Worm (Caenorhabditis elegans) whole organism, young adult: ENCODE measurements around the gene F22B5.6.
A peak's percentile ranks its signal among the peaks of the same experiment; 100 is the strongest.

Source experiments
- B0336.3 ChIP-seq: fragments of 200-800 bp; sonication (Bioruptor generic); IDR thresholded peaks from 2 replicates; pipeline ENCODE4 v1.3.6; 2022; ENCODE audit warnings: missing genetic modification characterization, missing compliant biosample characterization
- C06A6.2 ChIP-seq: fragments of 200-800 bp; sonication (Bioruptor generic); conservative IDR thresholded peaks from 2 replicates; pipeline ENCODE4 v1.3.6; 2022; ENCODE audit warnings: missing genetic modification characterization, missing compliant biosample characterization
- C17E4.6 ChIP-seq: fragments of 200-800 bp; sonication (Bioruptor generic); IDR thresholded peaks from 2 replicates; pipeline ENCODE4 v1.3.6; 2022; ENCODE audit warnings: missing genetic modification reagents, missing genetic modification characterization, missing compliant biosample characterization
- F23B12.7 ChIP-seq: sonication (generic microtip); optimal IDR thresholded peaks from 2 replicates; lab custom pipeline; 2017; ENCODE audit warnings: missing genetic modification characterization, mild to moderate bottlenecking, missing compliant biosample characterization, antibody characterized with exemption, moderate library complexity; ENCODE audit not compliant: insufficient read depth
- F55B11.4 ChIP-seq: sonication (generic microtip); optimal IDR thresholded peaks from 2 replicates; lab custom pipeline; 2016; ENCODE audit warnings: missing compliant biosample characterization, missing genetic modification characterization, borderline replicate concordance; ENCODE audit not compliant: insufficient read depth
- K11D2.4 ChIP-seq: fragments of 200-800 bp; sonication (Bioruptor generic); IDR thresholded peaks from 2 replicates; pipeline ENCODE4 v1.3.6; 2022; ENCODE audit warnings: missing genetic modification reagents, missing genetic modification characterization, missing compliant biosample characterization
- K12H6.12 ChIP-seq: fragments of 200-800 bp; sonication (Bioruptor generic); optimal IDR thresholded peaks from 2 replicates; lab custom pipeline; 2018; ENCODE audit warnings: mild to moderate bottlenecking, missing genetic modification characterization, missing compliant biosample characterization
- Y53F4B.3 ChIP-seq: fragments of 200-800 bp; sonication (Bioruptor generic); IDR thresholded peaks from 2 replicates; pipeline ENCODE4 v1.3.6; 2022; ENCODE audit warnings: missing genetic modification reagents, missing genetic modification characterization, missing compliant biosample characterization
- Y53G8AR.9 ChIP-seq: fragments of 200-800 bp; sonication (Bioruptor generic); conservative IDR thresholded peaks from 2 replicates; pipeline ENCODE4 v1.3.6; 2022; ENCODE audit warnings: missing genetic modification reagents, missing genetic modification characterization, missing compliant biosample characterization
- Y56A3A.18 ChIP-seq: fragments of 200-800 bp; sonication (Bioruptor generic); IDR thresholded peaks from 2 replicates; pipeline ENCODE4 v1.3.6; 2022; ENCODE audit warnings: missing genetic modification reagents, missing genetic modification characterization, missing compliant biosample characterization
- ZK185.1 ChIP-seq: sonication (generic microtip); optimal IDR thresholded peaks from 2 replicates; lab custom pipeline; 2016; ENCODE audit warnings: mild to moderate bottlenecking, missing genetic modification characterization, missing compliant biosample characterization; ENCODE audit not compliant: poor library complexity, severe bottlenecking
- aptf-2 ChIP-seq: fragments of 200-800 bp; sonication (Bioruptor generic); conservative IDR thresholded peaks from 2 replicates; pipeline ENCODE4 v1.3.6; 2022; ENCODE audit warnings: missing genetic modification reagents, missing genetic modification characterization, missing compliant biosample characterization
- attf-3 ChIP-seq: fragments of 200-800 bp; sonication (Bioruptor generic); conservative IDR thresholded peaks from 2 replicates; pipeline ENCODE4 v1.3.6; 2022; ENCODE audit warnings: missing genetic modification reagents, missing genetic modification characterization, missing compliant biosample characterization
- attf-5 ChIP-seq: fragments of 200-800 bp; sonication (Bioruptor generic); optimal IDR thresholded peaks from 2 replicates; lab custom pipeline; 2018; ENCODE audit warnings: mild to moderate bottlenecking, missing genetic modification characterization, missing compliant biosample characterization
- bed-2 ChIP-seq: fragments of 200-800 bp; sonication (Bioruptor generic); IDR thresholded peaks from 2 replicates; pipeline ENCODE4 v1.3.6; 2022; ENCODE audit warnings: missing genetic modification reagents, missing genetic modification characterization, missing compliant biosample characterization
- cebp-1 ChIP-seq, 2 experiments: fragments of 200-800 bp in 1 of 2; sonication (Bioruptor generic) in 1 of 2; sonication (generic microtip) in 1 of 2; IDR thresholded peaks in 1 of 2; optimal IDR thresholded peaks in 1 of 2; 2 replicates each; pipeline versions ENCODE4 v1.3.6 to Lab custom; 2017 to 2022; ENCODE audit warnings: missing compliant biosample characterization in 2 of 2, missing genetic modification characterization in 2 of 2, mild to moderate bottlenecking in 1 of 2, missing genetic modification reagents in 1 of 2, moderate library complexity in 1 of 2
- ceh-79 ChIP-seq: sonication (generic microtip); optimal IDR thresholded peaks from 2 replicates; lab custom pipeline; 2017; ENCODE audit warnings: mild to moderate bottlenecking, missing genetic modification characterization, missing compliant biosample characterization
- chd-7 ChIP-seq: sonication (generic microtip); optimal IDR thresholded peaks from 2 replicates; lab custom pipeline; 2016; ENCODE audit warnings: mild to moderate bottlenecking, missing genetic modification characterization, moderate library complexity, missing compliant biosample characterization
- die-1 ChIP-seq: sonication (generic microtip); optimal IDR thresholded peaks from 2 replicates; lab custom pipeline; 2016; ENCODE audit warnings: missing genotype, mild to moderate bottlenecking, missing genetic modification characterization, missing compliant biosample characterization
- dpff-1 ChIP-seq: sonication (generic microtip); optimal IDR thresholded peaks from 2 replicates; lab custom pipeline; 2017; ENCODE audit warnings: mild to moderate bottlenecking, missing genetic modification characterization, missing compliant biosample characterization
- egl-18 ChIP-seq: fragments of 200-800 bp; sonication (Bioruptor generic); IDR thresholded peaks from 2 replicates; pipeline ENCODE4 v1.3.6; 2022; ENCODE audit warnings: missing genetic modification reagents, missing genetic modification characterization, missing compliant biosample characterization
- hmg-1.2 ChIP-seq: fragments of 200-800 bp; sonication (Bioruptor generic); IDR thresholded peaks from 2 replicates; pipeline ENCODE4 v1.3.6; 2022; ENCODE audit warnings: missing genetic modification reagents, missing genetic modification characterization, missing compliant biosample characterization
- lin-35 ChIP-seq, 3 experiments: fragments of 150-350 bp in 2 of 3; sonication (generic microtip) in 1 of 3; optimal IDR thresholded peaks; 2 replicates each; lab custom pipeline; 2014 to 2018; ENCODE audit warnings: missing biosample characterization in 3 of 3, missing genetic modification characterization in 3 of 3, missing genetic modification reagents in 3 of 3
- lin-40 ChIP-seq: sonication (generic microtip); optimal IDR thresholded peaks from 2 replicates; lab custom pipeline; 2016; ENCODE audit warnings: missing genetic modification characterization, mild to moderate bottlenecking, missing compliant biosample characterization, missing genotype, missing genetic modification reagents
- lin-54 ChIP-seq: fragments of 200-800 bp; sonication (Bioruptor generic); optimal IDR thresholded peaks from 2 replicates; lab custom pipeline; 2018; ENCODE audit warnings: mild to moderate bottlenecking, missing genetic modification characterization, missing compliant biosample characterization
- lsl-1 ChIP-seq: fragments of 200-800 bp; sonication (Bioruptor generic); optimal IDR thresholded peaks from 2 replicates; lab custom pipeline; 2018; ENCODE audit warnings: mild to moderate bottlenecking, missing genetic modification characterization, moderate library complexity, missing compliant biosample characterization
- lsy-27 ChIP-seq: sonication (generic microtip); optimal IDR thresholded peaks from 2 replicates; lab custom pipeline; 2017; ENCODE audit warnings: missing genetic modification characterization, mild to moderate bottlenecking, missing compliant biosample characterization, antibody characterized with exemption, missing genotype, borderline replicate concordance; ENCODE audit not compliant: insufficient read depth
- madf-6 ChIP-seq: fragments of 200-800 bp; sonication (Bioruptor generic); IDR thresholded peaks from 2 replicates; pipeline ENCODE4 v1.3.6; 2022; ENCODE audit warnings: missing genetic modification reagents, missing genetic modification characterization, missing compliant biosample characterization
- mcd-1 ChIP-seq: fragments of 200-800 bp; sonication (Bioruptor generic); IDR thresholded peaks from 2 replicates; pipeline ENCODE4 v1.3.6; 2022; ENCODE audit warnings: missing genetic modification reagents, missing genetic modification characterization, missing compliant biosample characterization
- nhr-27 ChIP-seq: fragments of 200-800 bp; sonication (Bioruptor generic); optimal IDR thresholded peaks from 2 replicates; lab custom pipeline; 2018; ENCODE audit warnings: mild to moderate bottlenecking, missing genetic modification characterization, moderate library complexity, missing compliant biosample characterization
- nhr-80 ChIP-seq: sonication (generic microtip); optimal IDR thresholded peaks from 2 replicates; lab custom pipeline; 2016; ENCODE audit warnings: missing genetic modification characterization, missing compliant biosample characterization
- nhr-90 ChIP-seq: sonication (generic microtip); optimal IDR thresholded peaks from 2 replicates; lab custom pipeline; 2016; ENCODE audit warnings: missing genotype, mild to moderate bottlenecking, missing genetic modification characterization, missing compliant biosample characterization
- pha-4 ChIP-seq: fragments of 150-350 bp; sonication (generic microtip); optimal IDR thresholded peaks from 2 replicates; lab custom pipeline; 2014; ENCODE audit warnings: missing biosample characterization, missing genetic modification reagents, missing genetic modification characterization
- rcor-1 ChIP-seq: fragments of 200-800 bp; sonication (Bioruptor generic); IDR thresholded peaks from 2 replicates; pipeline ENCODE4 v1.3.6; 2022; ENCODE audit warnings: missing genetic modification reagents, missing genetic modification characterization, missing compliant biosample characterization
- repo-1 ChIP-seq: sonication (generic microtip); optimal IDR thresholded peaks from 2 replicates; lab custom pipeline; 2017; ENCODE audit warnings: mild to moderate bottlenecking, missing genetic modification characterization, missing compliant biosample characterization
- snpc-1.3 ChIP-seq: sonication (generic microtip); optimal IDR thresholded peaks from 2 replicates; lab custom pipeline; 2017; ENCODE audit warnings: missing genetic modification characterization, mild to moderate bottlenecking, missing compliant biosample characterization, antibody characterized with exemption, moderate library complexity, missing genotype, missing genetic modification reagents; ENCODE audit not compliant: insufficient read depth
- snpc-3.4 ChIP-seq: sonication (generic microtip); optimal IDR thresholded peaks from 2 replicates; lab custom pipeline; 2017; ENCODE audit warnings: missing genetic modification characterization, mild to moderate bottlenecking, missing compliant biosample characterization, antibody characterized with exemption, moderate library complexity, missing genotype, missing genetic modification reagents
- snpc-4 ChIP-seq, 5 experiments: fragments of 150-350 bp in 1 of 5; sonication (generic microtip) in 4 of 5; optimal IDR thresholded peaks; 2 replicates each; lab custom pipeline; 2014 to 2018; ENCODE audit warnings: missing genetic modification characterization in 5 of 5, missing biosample characterization in 3 of 5, antibody characterized with exemption in 2 of 5, mild to moderate bottlenecking in 2 of 5, missing compliant biosample characterization in 2 of 5, missing genotype in 2 of 5, moderate library complexity in 2 of 5, missing genetic modification reagents in 1 of 5
- tbx-9 ChIP-seq: sonication (generic microtip); optimal IDR thresholded peaks from 2 replicates; lab custom pipeline; 2016; ENCODE audit warnings: borderline replicate concordance, missing genetic modification characterization, inconsistent platforms, missing compliant biosample characterization
- xnd-1 ChIP-seq: sonication (generic microtip); optimal IDR thresholded peaks from 2 replicates; lab custom pipeline; 2016; ENCODE audit warnings: missing genotype, missing genetic modification reagents, missing genetic modification characterization, missing compliant biosample characterization
- ztf-22 ChIP-seq: fragments of 200-800 bp; sonication (Bioruptor generic); optimal IDR thresholded peaks from 2 replicates; lab custom pipeline; 2018; ENCODE audit warnings: mild to moderate bottlenecking, missing genetic modification characterization, moderate library complexity, missing compliant biosample characterization

The F22B5.6 gene

ce11 chrII:8484546-8484945 lies 28.6 kb upstream of the F22B5.6 start:
- TF ChIP-seq nhr-27 (tag; lab: Kevin White, UChicago) (no peak), lin-35 (GFP tag; optimal IDR thresholded peaks at IDR 0.05; lab: Kevin White, UChicago) (no peak), nhr-80 (peak; percentile 66), Y56A3A.18 (GFP tag; lab: Robert Waterston, UW) (peak; percentile 80), Y53G8AR.9 (GFP tag; lab: Robert Waterston, UW) (0 out of 2 replicates have a peak, but pooled peaks have one; percentile 58), ztf-22 (GFP tag; lab: Kevin White, UChicago) (peak; percentile 18), nhr-90 (tag; lab: Kevin White, UChicago) (no peak), dpff-1 (tag; lab: Kevin White, UChicago) (no peak), ceh-79 (no peak), xnd-1 (tag; lab: Kevin White, UChicago) (no peak), B0336.3 (GFP tag; lab: Robert Waterston, UW) (peak; percentile 43; the same call in 1 of the 2 replicates), cebp-1 (GFP tag; IDR thresholded peaks at IDR 0.05; lab: Robert Waterston, UW) (no peak), cebp-1 (tag; optimal IDR thresholded peaks at IDR 0.05; lab: Kevin White, UChicago) (peak; percentile 31), bed-2 (GFP tag; lab: Robert Waterston, UW) (no peak), rcor-1 (GFP tag; lab: Robert Waterston, UW) (no peak)

DNA sequence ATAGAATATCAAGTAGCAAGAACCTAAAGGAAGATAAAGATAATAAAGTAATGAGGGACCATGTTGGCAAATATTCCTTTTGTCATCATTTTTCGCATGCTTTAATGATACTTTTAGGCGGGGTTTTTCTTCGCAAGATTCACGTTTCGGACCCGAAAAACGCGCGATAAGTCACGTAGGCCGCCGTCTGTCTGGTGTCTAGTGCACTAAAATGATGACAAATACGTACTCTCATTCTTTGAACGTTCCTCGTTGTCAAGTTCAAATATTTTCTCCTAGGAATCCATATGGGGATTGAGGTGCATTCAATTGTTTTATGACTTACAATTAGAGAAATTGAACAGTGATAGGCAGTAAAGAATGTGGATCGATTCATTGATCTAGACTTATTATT lies 27.8 kb upstream of the F22B5.6 start, which contains the start of gene taap-1:
Gene taap-1, minus strand, starts transcription at position 79 of the 394 bp plus-strand sequence.
- TF ChIP-seq C17E4.6 (GFP tag; lab: Robert Waterston, UW) (no peak), ZK185.1 (tag; lab: Kevin White, UChicago) (peak; percentile 11), die-1 (tag; lab: Kevin White, UChicago) (no peak), lsy-27 (tag; lab: Kevin White, UChicago) (no peak), tbx-9 (tag; lab: Kevin White, UChicago) (no peak), mcd-1 (GFP tag; lab: Robert Waterston, UW) (no peak), madf-6 (GFP tag; lab: Robert Waterston, UW) (0 out of 2 replicates have a peak, but pooled peaks have one; percentile 25)

ce11 chrII:8483124-8483792 lies 27.3 kb upstream of the F22B5.6 start:
- TF ChIP-seq snpc-1.3 (tag; lab: Kevin White, UChicago) (no peak), attf-3 (GFP tag; lab: Robert Waterston, UW) (no peak), egl-18 (GFP tag; lab: Robert Waterston, UW) (no peak), chd-7 (tag; lab: Kevin White, UChicago) (no peak), xnd-1 (tag; lab: Kevin White, UChicago) (no peak), lin-54 (GFP tag; lab: Kevin White, UChicago) (no peak), madf-6 (GFP tag; lab: Robert Waterston, UW) (no peak), dpff-1 (tag; lab: Kevin White, UChicago) (no peak), Y53F4B.3 (GFP tag; lab: Robert Waterston, UW) (no peak), hmg-1.2 (GFP tag; lab: Robert Waterston, UW) (peak; percentile 55; the same call in 1 of the 2 replicates), pha-4 (tag; lab: Kevin White, UChicago) (no peak), rcor-1 (GFP tag; lab: Robert Waterston, UW) (no peak), K12H6.12 (tag; lab: Kevin White, UChicago) (no peak), lin-40 (no peak), snpc-3.4 (no peak), aptf-2 (GFP tag; lab: Robert Waterston, UW) (no peak), repo-1 (no peak), attf-5 (GFP tag; lab: Kevin White, UChicago) (peak; percentile 43), F23B12.7 (tag; lab: Kevin White, UChicago) (no peak), snpc-4 (GFP tag; optimal IDR thresholded peaks at IDR 0.05; lab: Kevin White, UChicago) (no peak), snpc-4 (tag; optimal IDR thresholded peaks at IDR 0.05; lab: Kevin White, UChicago) (no peak), K11D2.4 (no peak), C06A6.2 (no peak), F55B11.4 (tag; lab: Kevin White, UChicago) (no peak), lsl-1 (peak; percentile 35), mcd-1 (GFP tag; lab: Robert Waterston, UW) (peak; percentile 17; the same call in 1 of the 2 replicates)
